Worm (Caenorhabditis elegans): Measurements from ENCODE around the gene C49H3.6.

The C49H3.6 gene

ce11 chrIV:7914991-7915390 lies 11.5 kb downstream of the C49H3.6 start, which contains the start of gene C49H3.4:
Gene C49H3.4, plus strand, starts transcription at chrIV:7915291.
- TF ChIP-seq pqm-1 (tag; optimal IDR thresholded peaks at IDR 0.05) (no peak), C38D4.7 (GFP tag; optimal IDR thresholded peaks at IDR 0.05) (no peak), fkh-6 (tag; optimal IDR thresholded peaks at IDR 0.05) (no peak), hlh-8 (tag; optimal IDR thresholded peaks at IDR 0.05) (no peak), odd-2 (tag; optimal IDR thresholded peaks at IDR 0.05) (no peak), eyg-1 (tag; optimal IDR thresholded peaks at IDR 0.05) (no peak), ceh-24 (tag; optimal IDR thresholded peaks at IDR 0.05) (no peak), ceh-22 (tag; optimal IDR thresholded peaks at IDR 0.05) (no peak), sox-2 (GFP tag; IDR thresholded peaks at IDR 0.05) (no peak), sox-4 (tag; optimal IDR thresholded peaks at IDR 0.05) (no peak), elt-4 (tag; optimal IDR thresholded peaks at IDR 0.05) (no peak), ttx-3 (tag; optimal IDR thresholded peaks at IDR 0.05) (no peak), nfya-1 (tag; optimal IDR thresholded peaks at IDR 0.05) (no peak), K09A11.1 (tag; optimal IDR thresholded peaks at IDR 0.05; ENCODE audit: insufficient read depth) (no peak), ceh-6 (GFP tag; optimal IDR thresholded peaks at IDR 0.05) (no peak), nhr-232 (tag; optimal IDR thresholded peaks at IDR 0.05) (no peak), ceh-48 (tag; optimal IDR thresholded peaks at IDR 0.05) (no peak)

ce11 chrIV:7916907-7917306 lies 13.4 kb downstream of the C49H3.6 start:
- TF ChIP-seq elt-4 (tag; optimal IDR thresholded peaks at IDR 0.05) = no peak
- TF ChIP-seq mec-3 (tag; optimal IDR thresholded peaks at IDR 0.05; ENCODE audit: borderline replicate concordance) = no peak
- no peak for TF ChIP-seq gmeb-2 (tag; optimal IDR thresholded peaks at IDR 0.05)
- TF ChIP-seq hlh-13 (GFP tag; optimal IDR thresholded peaks at IDR 0.05) = no peak
- no peak for TF ChIP-seq pax-1 (tag; optimal IDR thresholded peaks at IDR 0.05)
- no peak for TF ChIP-seq K09A11.1 (tag; optimal IDR thresholded peaks at IDR 0.05; ENCODE audit: insufficient read depth)
- TF ChIP-seq unc-86 (tag; optimal IDR thresholded peaks at IDR 0.05) = no peak
- TF ChIP-seq hlh-30 (tag; optimal IDR thresholded peaks at IDR 0.05; ENCODE audit: insufficient read depth) = no peak
- TF ChIP-seq fax-1 (tag; optimal IDR thresholded peaks at IDR 0.05) = no peak
- no peak for TF ChIP-seq ceh-18 (tag; optimal IDR thresholded peaks at IDR 0.05)
- no peak for TF ChIP-seq unc-42 (tag; optimal IDR thresholded peaks at IDR 0.05)
- TF ChIP-seq ztf-16 (tag; optimal IDR thresholded peaks at IDR 0.05) = no peak
- TF ChIP-seq tbx-7 (tag; optimal IDR thresholded peaks at IDR 0.05) = no peak

ce11 chrIV:7917881-7918280 lies 14.3 kb downstream of the C49H3.6 start:
- no peak for TF ChIP-seq ref-2 (tag; optimal IDR thresholded peaks at IDR 0.05)
- no peak for TF ChIP-seq zip-5 (tag; optimal IDR thresholded peaks at IDR 0.05)
- no peak for TF ChIP-seq syd-9 (tag; optimal IDR thresholded peaks at IDR 0.05)

- TF ChIP-seq pha-4 (tag; optimal IDR thresholded peaks at IDR 0.05) (no peak), sox-4 (tag; optimal IDR thresholded peaks at IDR 0.05) (no peak), tbx-2 (tag; optimal IDR thresholded peaks at IDR 0.05) (no peak), hlh-8 (tag; optimal IDR thresholded peaks at IDR 0.05) (no peak), hlh-30 (tag; optimal IDR thresholded peaks at IDR 0.05; ENCODE audit: insufficient read depth) (no peak), sox-2 (GFP tag; IDR thresholded peaks at IDR 0.05) (no peak), elt-4 (tag; optimal IDR thresholded peaks at IDR 0.05) (no peak), gmeb-2 (tag; optimal IDR thresholded peaks at IDR 0.05) (no peak), dmd-4 (tag; optimal IDR thresholded peaks at IDR 0.05; ENCODE audit: borderline replicate concordance) (no peak), tbx-7 (tag; optimal IDR thresholded peaks at IDR 0.05) (no peak), elt-2 (tag; optimal IDR thresholded peaks at IDR 0.05) (no peak), fax-1 (tag; optimal IDR thresholded peaks at IDR 0.05) (no peak)
These were observed 16.6 kb downstream of the C49H3.6 start, which contains the start of gene C49H3.16 for ce11 chrIV:7920126-7920525. Gene C49H3.16, plus strand, starts transcription at chrIV:7920426.

All from whole organism, late embryonic.